Worm (Caenorhabditis elegans): ENCODE results near the gene spp-4.

ce11 chrX:7334302-7334724, 15.8 kb upstream of the spp-4 start, which contains the start of gene epg-7:
- TF ChIP-seq nhr-237 (tag; optimal IDR thresholded peaks at IDR 0.05) (no peak), lsy-2 (tag; optimal IDR thresholded peaks at IDR 0.05) (peak; percentile 80 to 93), daf-12 (tag; optimal IDR thresholded peaks at IDR 0.05) (no peak), lim-7 (GFP tag; IDR thresholded peaks at IDR 0.05) (peak; percentile 64; the same call in 1 of the 2 replicates), egl-43 (GFP tag; IDR thresholded peaks at IDR 0.05) (peak; percentile 91), ceh-28 (tag; optimal IDR thresholded peaks at IDR 0.05) (peak; percentile 21)

All from whole organism, L4 larva.